Fruit fly (Drosophila melanogaster) whole organism, adult: ENCODE measurements around the gene mAChR-B.
A peak's percentile ranks its signal among the peaks of the same experiment; 100 is the strongest.

Source experiments
- CG11617 ChIP-seq: fragments of 200-800 bp; sonication (Bioruptor generic); optimal IDR thresholded peaks from 2 replicates; lab custom pipeline; 2017; ENCODE audit warnings: mild to moderate bottlenecking, missing biosample characterization, missing genetic modification reagents, missing genetic modification characterization
- CG12768 ChIP-seq: fragments of 200-800 bp; sonication (Bioruptor generic); optimal IDR thresholded peaks from 2 replicates; lab custom pipeline; 2017; ENCODE audit warnings: missing biosample characterization, missing genetic modification characterization, mild to moderate bottlenecking, moderate library complexity, missing genetic modification reagents
- CG14711 ChIP-seq: fragments of 200-800 bp; sonication (Bioruptor generic); optimal IDR thresholded peaks from 2 replicates; lab custom pipeline; 2018; ENCODE audit warnings: missing biosample characterization, mild to moderate bottlenecking, missing genetic modification characterization, moderate library complexity
- CG1620 ChIP-seq: fragments of 200-800 bp; sonication (Bioruptor generic); optimal IDR thresholded peaks from 2 replicates; lab custom pipeline; 2016; ENCODE audit warnings: missing biosample characterization, missing genetic modification characterization
- CG33017 ChIP-seq: fragments of 200-800 bp; sonication (Bioruptor generic); optimal IDR thresholded peaks from 2 replicates; lab custom pipeline; 2018; ENCODE audit warnings: missing biosample characterization, mild to moderate bottlenecking, missing genetic modification characterization, moderate library complexity
- CG5204 ChIP-seq: fragments of 200-800 bp; sonication (Bioruptor generic); optimal IDR thresholded peaks from 2 replicates; lab custom pipeline; 2016; ENCODE audit warnings: missing biosample characterization, missing genetic modification characterization
- CG7045 ChIP-seq: fragments of 200-800 bp; sonication (Bioruptor generic); optimal IDR thresholded peaks from 2 replicates; lab custom pipeline; 2017; ENCODE audit warnings: missing biosample characterization, mild to moderate bottlenecking, missing genetic modification characterization
- CG7101 ChIP-seq: fragments of 200-800 bp; sonication (Bioruptor generic); optimal IDR thresholded peaks from 2 replicates; lab custom pipeline; 2018; ENCODE audit warnings: missing biosample characterization, mild to moderate bottlenecking, missing genetic modification characterization, moderate library complexity
- Clk ChIP-seq: fragments of 200-800 bp; sonication (Bioruptor generic); optimal IDR thresholded peaks from 2 replicates; lab custom pipeline; 2017; ENCODE audit warnings: missing biosample characterization, missing genetic modification characterization
- Crg-1 ChIP-seq: fragments of 200-800 bp; sonication (Bioruptor generic); optimal IDR thresholded peaks from 2 replicates; lab custom pipeline; 2016; ENCODE audit warnings: missing biosample characterization, missing genetic modification characterization
- Hr96 ChIP-seq: fragments of 200-800 bp; sonication (Bioruptor generic); optimal IDR thresholded peaks from 2 replicates; lab custom pipeline; 2016; ENCODE audit warnings: missing biosample characterization, missing genetic modification characterization
- Mnt ChIP-seq: fragments of 200-800 bp; sonication (Bioruptor generic); optimal IDR thresholded peaks from 2 replicates; lab custom pipeline; 2016; ENCODE audit warnings: missing biosample characterization, mild to moderate bottlenecking, missing genetic modification characterization
- bab1 ChIP-seq: fragments of 200-800 bp; sonication (Bioruptor generic); optimal IDR thresholded peaks from 3 replicates; lab custom pipeline; 2019; ENCODE audit warnings: missing biosample characterization, mild to moderate bottlenecking, missing genetic modification characterization, moderate library complexity
- cic ChIP-seq: fragments of 200-800 bp; sonication (Bioruptor generic); optimal IDR thresholded peaks from 2 replicates; lab custom pipeline; 2017; ENCODE audit warnings: missing biosample characterization, mild to moderate bottlenecking, missing genetic modification characterization, moderate library complexity
- cnc ChIP-seq, 2 experiments: fragments of >200 bp; optimal IDR thresholded peaks; 2 replicates each; lab custom pipeline; 2017
- kay ChIP-seq: fragments of 200-800 bp; sonication (Bioruptor generic); peaks from one replicate; lab custom pipeline; 2016; ENCODE audit warnings: missing biosample characterization, missing genetic modification characterization, borderline replicate concordance
- ovo ChIP-seq: fragments of 200-800 bp; sonication (Bioruptor generic); optimal IDR thresholded peaks from 2 replicates; lab custom pipeline; 2016; ENCODE audit warnings: missing biosample characterization, missing genetic modification characterization
- pad ChIP-seq: fragments of 200-800 bp; sonication (Bioruptor generic); optimal IDR thresholded peaks from 3 replicates; lab custom pipeline; 2017; ENCODE audit warnings: missing biosample characterization, missing genetic modification characterization, mild to moderate bottlenecking, moderate library complexity, missing genetic modification reagents
- tj ChIP-seq: fragments of 200-800 bp; sonication (Bioruptor generic); optimal IDR thresholded peaks from 3 replicates; lab custom pipeline; 2017; ENCODE audit warnings: missing biosample characterization, mild to moderate bottlenecking, missing genetic modification characterization, moderate library complexity
- toe ChIP-seq: fragments of 200-800 bp; sonication (Bioruptor generic); optimal IDR thresholded peaks from 2 replicates; lab custom pipeline; 2016; ENCODE audit warnings: missing biosample characterization, missing genetic modification characterization

The mAChR-B gene

DNA sequence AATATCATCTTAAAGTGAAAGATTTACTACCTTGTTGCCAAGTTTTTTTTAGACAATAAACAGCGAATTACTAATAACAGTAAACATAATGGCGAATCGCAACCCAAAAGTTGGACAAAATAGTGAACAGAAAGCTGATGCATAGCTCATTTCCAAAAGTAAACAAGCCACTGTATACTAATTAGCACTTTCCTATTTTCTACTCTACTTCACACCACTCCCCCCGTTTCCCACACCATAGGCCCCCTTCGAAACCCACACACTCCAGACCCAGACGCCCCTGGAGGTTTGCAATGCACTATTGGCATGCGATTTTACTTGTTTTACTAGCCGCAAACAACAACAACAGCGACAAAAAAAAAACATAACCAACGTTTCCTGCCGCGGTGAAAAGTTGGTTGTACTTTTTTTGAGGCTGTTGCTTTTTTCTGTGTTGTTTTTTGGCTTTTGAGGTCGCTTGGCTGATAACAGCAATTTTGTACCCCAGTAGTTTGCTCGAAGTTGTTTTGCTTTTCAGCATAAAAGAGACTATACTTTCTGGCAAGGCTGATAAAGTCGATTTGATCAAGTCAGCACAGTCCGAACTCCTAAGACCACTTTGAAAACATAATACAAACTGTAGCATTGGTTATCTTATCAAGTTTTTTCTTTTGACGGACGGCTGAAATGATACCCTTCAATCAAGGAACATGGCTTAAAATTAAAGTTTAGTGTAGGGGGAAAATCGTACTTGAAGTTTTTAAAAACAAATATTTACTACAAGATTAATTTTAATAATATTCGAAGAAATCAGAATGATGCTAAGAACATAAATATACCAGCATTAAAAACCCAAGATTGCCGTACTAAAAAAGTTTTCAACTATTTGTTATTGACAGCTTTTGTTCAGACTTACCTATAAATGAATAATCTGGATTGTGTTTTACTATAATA is 48.1 kb downstream of the mAChR-B start:
- TF ChIP-seq Crg-1 (GFP tag; lab: Kevin White, UChicago) = no peak
- TF ChIP-seq kay (GFP tag; lab: Kevin White, UChicago) = peak; percentile 84
- no peak for TF ChIP-seq CG33017 (tag; lab: Kevin White, UChicago)
- peak; percentile 73 for TF ChIP-seq tj (GFP tag; lab: Kevin White, UChicago)
- no peak for TF ChIP-seq CG12768
- no peak for TF ChIP-seq bab1 (GFP tag; lab: Kevin White, UChicago)

DNA sequence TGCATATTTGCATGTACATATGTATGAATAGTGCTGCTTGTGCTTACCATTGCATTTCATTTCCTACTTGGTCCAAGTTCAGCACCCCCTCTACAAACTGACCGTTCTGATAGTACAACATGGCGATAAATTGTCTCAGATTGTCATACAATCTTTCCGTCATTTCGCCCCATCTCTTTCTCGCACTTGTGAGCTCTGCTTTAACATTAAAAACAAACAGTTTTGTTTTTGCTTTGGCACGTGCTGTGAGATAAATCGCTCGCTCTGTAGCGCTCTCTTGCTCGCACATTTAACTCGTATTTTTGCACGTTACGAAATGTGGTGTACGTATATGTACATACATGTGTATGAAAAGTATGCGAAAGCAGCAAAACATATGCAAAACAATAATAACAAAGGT is 49.7 kb downstream of the mAChR-B start:
- TF ChIP-seq pad (GFP tag; lab: Kevin White, UChicago) (peak; percentile 2), CG1620 (GFP tag; lab: Kevin White, UChicago) (no peak), toe (GFP tag; lab: Kevin White, UChicago) (no peak), tj (GFP tag; lab: Kevin White, UChicago) (peak; percentile 58), Mnt (peak; percentile 52)

DNA sequence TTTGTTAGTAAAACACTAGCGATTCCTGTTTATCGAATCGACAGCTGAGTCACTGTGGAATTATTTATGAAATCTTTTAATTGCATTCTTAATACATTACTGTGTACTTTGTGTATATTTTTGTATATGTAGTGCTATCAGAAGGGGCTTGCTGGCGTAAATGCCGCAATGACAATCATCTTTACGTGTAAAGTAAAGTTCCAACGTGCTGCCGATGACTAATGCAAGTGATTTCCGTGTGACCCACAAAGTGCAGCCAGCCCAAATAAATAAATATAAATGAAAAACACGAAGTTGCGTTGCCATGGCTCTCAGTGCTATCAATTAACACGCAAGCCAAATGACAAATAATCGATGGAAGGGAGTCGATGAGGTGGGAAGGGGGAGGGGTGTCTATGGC is 50.7 kb downstream of the mAChR-B start:
- TF ChIP-seq CG12768 = no peak
- TF ChIP-seq kay (GFP tag; lab: Kevin White, UChicago) = peak; percentile 92
- TF ChIP-seq toe (GFP tag; lab: Kevin White, UChicago) = no peak

DNA sequence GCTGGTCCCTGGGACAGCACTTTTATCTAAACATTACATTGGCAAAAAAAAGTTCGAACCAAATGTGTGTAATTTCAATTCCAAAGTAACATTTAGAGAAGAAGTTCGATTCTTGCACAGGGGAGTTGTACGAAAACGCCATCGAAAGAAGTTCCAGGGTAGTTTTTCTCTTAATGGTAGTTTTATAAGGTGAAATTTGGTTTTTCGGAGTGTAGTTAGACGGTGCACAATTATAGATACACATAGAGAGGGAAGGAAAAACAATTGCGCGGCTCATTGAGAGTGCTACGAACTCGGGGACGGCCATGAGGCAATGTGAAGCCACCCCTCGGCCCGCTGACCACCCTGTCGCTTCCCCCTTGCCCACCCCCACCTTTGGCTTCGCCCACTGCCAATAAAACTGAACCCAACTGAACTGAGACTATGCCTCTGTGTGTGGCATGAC is 51.1 kb downstream of the mAChR-B start:
- TF ChIP-seq CG14711 (tag; lab: Kevin White, UChicago) (no peak), CG7101 (tag; lab: Kevin White, UChicago) (peak; percentile 36), Clk (no peak), CG1620 (GFP tag; lab: Kevin White, UChicago) (no peak), Mnt (no peak), Hr96 (GFP tag; lab: Kevin White, UChicago) (peak; percentile 8), CG12768 (peak; percentile 23), CG5204 (GFP tag; lab: Kevin White, UChicago) (no peak), cic (GFP tag; lab: Kevin White, UChicago) (no peak), bab1 (GFP tag; lab: Kevin White, UChicago) (no peak), CG7045 (GFP tag; lab: Kevin White, UChicago) (peak; percentile 16), pad (GFP tag; lab: Kevin White, UChicago) (no peak), Crg-1 (GFP tag; lab: Kevin White, UChicago) (no peak), toe (GFP tag; lab: Kevin White, UChicago) (no peak), tj (GFP tag; lab: Kevin White, UChicago) (no peak), CG33017 (tag; lab: Kevin White, UChicago) (peak; percentile 4), CG11617 (no peak), kay (GFP tag; lab: Kevin White, UChicago) (peak; percentile 50), cnc (optimal IDR thresholded peaks at IDR 0.05; lab: Kevin White, UChicago) (no peak), ovo (no peak)

DNA sequence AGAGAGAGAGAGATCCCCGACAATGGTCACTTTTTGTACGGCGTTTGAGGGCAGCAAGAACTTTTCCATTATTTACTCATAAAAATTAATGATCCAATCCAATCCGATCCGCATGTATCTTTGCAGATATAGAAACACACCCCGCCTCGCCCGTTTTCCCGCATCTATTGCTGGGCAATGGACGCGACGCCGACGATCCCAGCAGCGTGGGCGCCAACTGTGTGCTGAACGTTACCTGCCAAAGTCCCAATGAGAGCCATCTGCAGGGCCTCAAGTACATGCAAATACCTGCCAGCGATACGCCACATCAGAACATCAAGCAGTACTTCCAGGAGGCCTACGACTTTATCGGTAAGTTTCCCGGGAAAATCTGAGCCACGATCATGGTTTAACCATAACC is 51.9 kb downstream of the mAChR-B start:
- TF ChIP-seq pad (GFP tag; lab: Kevin White, UChicago) (no peak), Hr96 (GFP tag; lab: Kevin White, UChicago) (no peak), CG5204 (GFP tag; lab: Kevin White, UChicago) (no peak), Crg-1 (GFP tag; lab: Kevin White, UChicago) (no peak), CG1620 (GFP tag; lab: Kevin White, UChicago) (no peak), CG33017 (tag; lab: Kevin White, UChicago) (no peak), toe (GFP tag; lab: Kevin White, UChicago) (no peak), CG7045 (GFP tag; lab: Kevin White, UChicago) (no peak), CG7101 (tag; lab: Kevin White, UChicago) (no peak), CG11617 (no peak), CG14711 (tag; lab: Kevin White, UChicago) (no peak)

DNA sequence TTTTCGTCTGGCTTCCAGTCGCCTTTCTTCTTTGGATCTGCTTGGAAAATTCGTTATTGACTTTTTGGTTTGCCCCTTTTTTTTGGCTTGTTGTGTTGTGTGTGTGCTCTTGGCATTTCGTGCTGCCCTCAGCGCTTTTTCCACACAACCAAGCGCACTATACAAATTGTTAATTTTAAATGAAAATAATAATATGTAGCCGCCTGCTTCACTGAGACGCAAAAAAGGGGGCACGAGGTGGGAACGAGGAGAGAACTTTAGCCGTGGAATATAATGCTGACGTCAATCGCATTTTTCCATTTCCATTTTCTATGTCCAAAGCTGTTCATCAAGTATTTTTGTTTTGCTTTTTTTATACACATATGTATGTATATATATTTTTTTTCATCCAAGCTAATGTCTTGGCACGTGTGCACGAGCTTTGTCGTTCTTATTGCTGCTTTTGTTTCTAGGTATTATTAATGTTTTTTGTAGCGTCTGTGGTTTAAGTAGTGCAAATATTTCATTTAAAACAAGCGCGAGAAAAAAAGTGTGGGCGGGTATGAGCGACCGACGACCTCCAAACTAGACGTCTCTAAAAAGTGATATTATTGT is 52.8 kb downstream of the mAChR-B start:
- peak; percentile 79 for TF ChIP-seq ovo
- TF ChIP-seq bab1 (GFP tag; lab: Kevin White, UChicago) = no peak
- no peak for TF ChIP-seq CG7101 (tag; lab: Kevin White, UChicago)
- TF ChIP-seq toe (GFP tag; lab: Kevin White, UChicago) = no peak
- peak; percentile 54 for TF ChIP-seq CG12768
- TF ChIP-seq cic (GFP tag; lab: Kevin White, UChicago) = peak; percentile 42
- TF ChIP-seq Clk = peak; percentile 19
- TF ChIP-seq kay (GFP tag; lab: Kevin White, UChicago) = peak; percentile 96
- no peak for TF ChIP-seq CG5204 (GFP tag; lab: Kevin White, UChicago)
- TF ChIP-seq Hr96 (GFP tag; lab: Kevin White, UChicago) = no peak
- no peak for TF ChIP-seq CG14711 (tag; lab: Kevin White, UChicago)
- no peak for TF ChIP-seq cnc (optimal IDR thresholded peaks at IDR 0.05; lab: Kevin White, UChicago)
- TF ChIP-seq CG7045 (GFP tag; lab: Kevin White, UChicago) = no peak
- TF ChIP-seq Crg-1 (GFP tag; lab: Kevin White, UChicago) = no peak
- TF ChIP-seq tj (GFP tag; lab: Kevin White, UChicago) = peak; percentile 99
- no peak for TF ChIP-seq CG33017 (tag; lab: Kevin White, UChicago)
- TF ChIP-seq CG1620 (GFP tag; lab: Kevin White, UChicago) = no peak
- no peak for TF ChIP-seq pad (GFP tag; lab: Kevin White, UChicago)
- peak; percentile 13 for TF ChIP-seq Mnt
- no peak for TF ChIP-seq CG11617
